Worm (Caenorhabditis elegans) whole organism, L2 larva: ENCODE data around the gene sams-5.

ENCODE experiments used
- ama-1 ChIP-seq: fragments of 150-350 bp; optimal IDR thresholded peaks from 2 replicates; lab custom pipeline; 2018; ENCODE audit warnings: inconsistent platforms
- dmd-4 ChIP-seq: sonication (generic microtip); optimal IDR thresholded peaks from 2 replicates; lab custom pipeline; 2017; ENCODE audit warnings: missing biosample characterization, missing genetic modification characterization
- lin-13 ChIP-seq: fragments of 150-350 bp; optimal IDR thresholded peaks from 2 replicates; lab custom pipeline; 2014; ENCODE audit warnings: missing biosample characterization, missing genetic modification reagents, missing genetic modification characterization
- nhr-21 ChIP-seq: fragments of 150-350 bp; optimal IDR thresholded peaks from 2 replicates; lab custom pipeline; 2014; ENCODE audit warnings: missing biosample characterization, missing genetic modification characterization
- nhr-25 ChIP-seq: fragments of 150-350 bp; sonication (generic microtip); optimal IDR thresholded peaks from 3 replicates; lab custom pipeline; 2014; ENCODE audit warnings: missing biosample characterization, missing genetic modification characterization
- ztf-11 ChIP-seq: sonication (generic microtip); optimal IDR thresholded peaks from 2 replicates; lab custom pipeline; 2017; ENCODE audit warnings: missing biosample characterization, missing genetic modification characterization

ce11 chrIV:6325772-6326171 is 46.5 kb upstream of the sams-5 start:
- TF ChIP-seq nhr-25 (tag; lab: Kevin White, UChicago), result no peak
- no peak for TF ChIP-seq ztf-11 (tag; lab: Kevin White, UChicago)
- no peak for TF ChIP-seq nhr-21 (tag; lab: Kevin White, UChicago)
- no peak for TF ChIP-seq dmd-4 (tag; lab: Kevin White, UChicago)
- no peak for TF ChIP-seq ama-1 (lab: Kevin White, UChicago)
- TF ChIP-seq lin-13 (GFP tag; lab: Kevin White, UChicago), result no peak
